Fruit fly (Drosophila melanogaster) ovary, adult (tissue): Measurements from ENCODE around the gene Ulp1.

ENCODE experiments used
- CG17801 ChIP-seq: fragments of 200-800 bp; optimal IDR thresholded peaks from 2 replicates; lab custom pipeline; 2019; ENCODE audit warnings: missing biosample characterization, mild to moderate bottlenecking, missing genetic modification characterization, moderate library complexity; ENCODE audit not compliant: partially characterized antibody

The Ulp1 gene

DNA sequence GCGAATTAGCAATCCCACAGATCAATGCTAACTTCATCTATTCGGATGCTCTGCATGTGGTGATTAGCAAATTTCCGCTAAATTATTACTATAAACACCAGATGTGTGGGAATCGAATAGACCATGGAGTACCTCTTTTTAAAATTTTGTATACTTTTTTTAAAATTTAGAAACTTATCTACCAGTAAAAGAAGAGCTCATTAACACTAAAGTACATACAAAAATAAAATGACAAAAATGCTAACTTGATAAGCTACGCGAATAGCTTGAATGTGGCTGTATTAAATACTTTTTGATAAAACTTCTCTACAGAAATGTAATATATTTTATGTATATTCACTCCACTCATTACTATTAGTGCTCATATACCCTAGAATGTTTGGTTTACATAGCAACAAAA is 33.9 kb downstream of the Ulp1 start:
- no peak for TF ChIP-seq CG17801 (GFP tag; lab: Kevin White, UChicago)

DNA sequence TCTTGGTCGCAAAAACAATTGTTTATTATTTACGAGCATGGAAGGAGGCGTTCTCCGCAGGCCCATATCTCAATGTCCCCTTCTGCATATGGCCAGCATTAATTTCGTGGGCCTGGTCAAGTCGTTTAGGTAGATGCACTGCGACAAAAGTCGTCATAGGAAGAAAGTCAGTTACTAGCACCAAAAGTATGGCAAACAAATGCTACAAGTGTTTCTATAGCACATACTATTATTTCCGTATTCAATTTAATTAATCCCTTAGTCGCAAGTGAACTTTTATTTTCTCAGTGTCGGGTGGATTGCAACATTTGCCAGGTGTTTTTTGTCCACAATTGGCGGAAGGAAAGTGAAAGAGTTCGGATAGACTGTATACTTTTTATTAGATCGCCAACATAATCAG is 35.0 kb downstream of the Ulp1 start:
- TF ChIP-seq CG17801 (GFP tag; lab: Kevin White, UChicago): no peak

DNA sequence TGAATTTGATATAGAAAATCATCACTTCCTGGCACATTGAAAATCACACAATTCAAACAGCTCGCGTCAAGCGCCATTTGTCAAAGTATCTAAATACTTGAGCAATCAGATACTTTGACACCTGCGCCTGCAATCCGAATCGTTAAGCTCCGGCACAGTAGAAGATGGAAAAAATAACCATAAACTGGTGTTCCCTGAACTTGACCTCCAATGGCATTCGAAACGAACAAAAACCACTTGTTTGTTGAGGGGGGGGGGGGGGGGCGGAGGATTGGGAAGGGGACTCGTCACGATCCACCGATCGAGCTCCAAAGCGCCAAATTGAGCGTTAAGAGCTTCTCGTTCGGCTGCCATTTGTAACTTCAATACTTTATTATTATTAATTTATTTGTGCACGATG is 36.1 kb downstream of the Ulp1 start:
- no peak for TF ChIP-seq CG17801 (GFP tag; lab: Kevin White, UChicago)

DNA sequence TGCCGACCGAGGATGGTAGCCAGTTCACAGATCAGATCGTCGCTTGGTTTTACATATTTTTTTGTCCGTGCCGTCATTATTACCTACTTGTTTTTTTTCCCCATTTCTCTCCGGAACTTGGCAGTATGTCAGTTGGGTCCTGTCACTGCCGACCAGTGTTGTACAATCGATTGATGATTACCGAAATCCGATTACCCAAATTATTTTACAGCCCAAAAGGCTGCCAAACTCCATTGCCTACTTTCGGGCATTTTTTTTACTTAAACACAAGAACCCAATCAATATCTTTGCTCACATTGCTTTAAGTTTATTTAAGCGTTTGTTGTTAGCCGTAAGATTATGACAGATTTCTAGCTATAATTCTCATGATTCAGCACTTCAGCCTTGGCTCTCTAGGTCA is 37.2 kb downstream of the Ulp1 start, which contains the start of gene Inx5:
TSS of gene Inx5 (minus strand) at position 93 of the 400 bp plus-strand sequence.
- TF ChIP-seq CG17801 (GFP tag; lab: Kevin White, UChicago): no peak

DNA sequence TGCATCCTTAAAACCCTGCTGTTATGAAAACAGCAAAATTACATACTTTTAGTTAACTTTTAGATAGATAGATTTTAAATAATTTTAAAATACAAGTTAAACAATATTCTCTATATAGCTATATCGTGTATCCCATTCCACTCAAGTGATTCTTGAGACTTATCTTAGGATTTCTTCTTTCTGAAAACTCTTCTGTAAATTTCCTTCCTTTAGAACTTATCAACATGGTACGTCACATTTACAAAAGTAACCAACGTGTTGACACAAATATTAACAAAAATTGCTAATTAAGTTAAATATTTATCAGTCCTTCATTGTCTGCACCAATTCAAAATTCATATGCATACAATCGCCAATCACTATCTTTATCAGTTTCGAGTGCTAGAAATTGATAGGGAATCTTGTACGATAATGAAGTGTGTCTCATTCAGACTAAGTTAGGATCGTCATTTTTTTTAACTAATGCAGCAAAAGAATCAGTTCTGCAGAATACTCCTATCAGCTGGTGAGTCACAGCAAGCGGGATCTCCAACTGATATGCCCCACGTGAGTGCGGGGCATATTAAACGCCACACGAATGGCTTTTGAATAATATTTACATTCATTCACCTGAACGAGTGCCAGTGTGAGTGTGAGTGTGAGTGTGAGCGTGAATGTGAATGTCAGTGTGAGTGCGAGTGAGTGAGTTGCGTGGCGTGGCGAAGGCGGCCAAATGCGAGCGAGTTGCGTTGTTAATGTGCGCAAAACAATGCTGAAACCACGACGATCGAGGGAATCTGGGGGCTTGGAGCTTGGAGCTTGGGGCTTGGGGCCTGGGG is 40.2 kb downstream of the Ulp1 start:
- TF ChIP-seq CG17801 (GFP tag; lab: Kevin White, UChicago): no peak

- no peak for TF ChIP-seq CG17801 (GFP tag; lab: Kevin White, UChicago)
Observed at dm6 chrX:19167032-19167568, 40.9 kb downstream of the Ulp1 start, which contains the start of gene RhoGAP18B. TSS of gene RhoGAP18B (minus strand) at chrX:19167082.

DNA sequence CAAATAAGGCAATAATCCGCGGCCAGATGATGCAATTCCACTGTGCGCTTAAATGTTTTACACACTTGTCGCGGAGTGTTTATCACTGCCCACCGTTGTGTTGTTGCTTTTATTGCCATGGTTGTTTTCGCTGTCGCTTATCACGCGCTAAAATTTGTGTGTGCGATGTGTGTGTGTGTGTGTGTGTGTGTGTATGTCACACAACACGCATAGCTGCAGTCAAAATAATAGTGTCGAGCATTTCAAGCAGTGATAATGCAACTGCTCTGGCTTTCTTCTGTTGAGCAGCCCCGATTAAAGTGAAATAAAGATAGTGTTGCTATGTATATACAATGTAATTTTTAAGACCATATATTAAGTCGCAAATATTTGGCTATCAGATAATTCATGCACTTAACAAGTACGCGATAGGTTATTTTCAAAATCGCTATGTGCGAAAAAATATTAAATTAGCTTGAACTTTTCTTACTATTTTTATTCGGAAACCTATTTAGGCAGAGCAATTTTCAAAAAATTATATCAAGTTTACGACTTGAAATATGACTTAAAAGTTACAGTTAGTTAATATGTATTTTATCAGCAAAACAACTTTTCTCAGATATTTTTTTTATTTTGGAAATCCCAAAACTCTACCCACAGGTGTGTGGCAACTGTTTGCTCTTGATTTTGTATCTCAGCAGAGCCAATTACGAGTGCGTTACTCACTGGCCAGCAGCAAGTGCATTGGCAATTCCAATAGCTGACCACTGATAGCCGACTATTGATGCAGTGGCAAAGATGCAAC is 41.6 kb downstream of the Ulp1 start:
- peak; percentile 16 for TF ChIP-seq CG17801 (GFP tag; lab: Kevin White, UChicago)

DNA sequence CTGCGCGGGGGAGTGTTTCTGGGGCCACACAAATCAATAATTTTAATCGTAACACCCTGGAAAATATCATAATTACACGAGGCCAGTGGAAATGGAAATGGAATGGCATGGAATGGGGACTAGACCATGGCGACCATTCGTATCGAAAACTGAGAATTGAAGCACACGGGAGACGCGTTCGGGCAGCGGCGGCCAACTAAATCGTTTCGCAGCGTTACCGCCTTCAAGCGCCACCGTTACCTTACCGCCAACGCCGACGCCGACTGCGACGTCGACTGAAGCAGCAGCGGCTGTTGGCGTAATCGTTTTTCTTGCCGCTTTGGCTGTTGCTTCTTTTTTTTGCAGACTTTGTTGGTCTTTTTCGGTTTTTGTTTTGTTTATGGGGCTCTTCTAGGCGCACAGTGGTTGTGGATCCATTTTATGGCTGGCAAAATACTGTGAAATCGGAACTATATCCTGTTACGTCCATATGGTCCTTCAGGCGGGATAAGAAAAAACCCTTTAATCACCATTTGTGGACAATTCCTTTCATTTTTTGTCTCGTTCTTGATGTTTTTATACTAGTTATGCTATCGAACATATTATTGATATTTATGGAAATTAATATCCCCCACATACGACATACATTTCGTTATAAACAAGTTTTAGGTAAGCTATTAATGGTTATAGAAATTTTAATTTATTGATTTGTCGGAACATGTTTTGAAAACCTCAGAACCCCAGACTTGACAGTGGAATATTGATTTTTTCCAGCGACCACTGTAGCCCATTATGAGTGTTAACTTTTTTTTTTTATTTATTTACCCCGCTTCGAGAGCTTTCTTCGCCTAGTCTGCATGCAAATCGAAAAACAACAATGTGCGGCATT is 42.6 kb downstream of the Ulp1 start:
- TF ChIP-seq CG17801 (GFP tag; lab: Kevin White, UChicago): peak; percentile 98

- TF ChIP-seq CG17801 (GFP tag; lab: Kevin White, UChicago): no peak
Observed at dm6 chrX:19164726-19165125, 43.3 kb downstream of the Ulp1 start.

dm6 chrX:19163446-19163845 is 44.5 kb downstream of the Ulp1 start:
- TF ChIP-seq CG17801 (GFP tag; lab: Kevin White, UChicago): no peak

DNA sequence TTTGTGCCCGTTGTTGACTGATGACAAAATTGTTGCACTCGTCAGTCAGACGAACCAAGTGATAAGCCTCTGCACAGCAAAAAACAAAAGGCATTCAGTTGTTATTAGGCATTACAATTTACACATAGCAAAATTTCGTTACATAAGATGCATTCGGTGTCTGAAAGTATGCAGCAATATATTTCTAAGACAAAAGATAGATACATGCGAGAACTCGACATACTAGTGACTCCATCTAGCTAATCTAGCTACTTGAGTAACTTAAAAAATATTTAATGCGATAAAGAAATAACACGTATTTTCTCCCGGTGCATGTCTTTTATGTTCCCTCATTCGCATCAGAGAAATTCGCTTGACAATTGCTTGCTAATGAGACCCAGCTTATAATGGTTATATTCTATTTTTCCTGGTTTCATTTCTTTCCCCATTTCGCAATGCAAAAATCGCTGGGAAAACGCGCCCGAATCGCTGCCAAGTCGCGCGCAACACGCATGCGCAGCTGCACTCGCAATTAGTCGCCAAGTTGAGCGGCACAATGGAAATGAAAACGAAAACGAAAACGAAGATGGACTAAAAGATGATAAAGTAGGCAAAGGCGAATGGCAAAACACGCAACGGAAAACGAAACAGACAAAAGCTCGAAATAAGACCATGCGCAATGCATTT is 45.6 kb downstream of the Ulp1 start:
- TF ChIP-seq CG17801 (GFP tag; lab: Kevin White, UChicago): no peak

DNA sequence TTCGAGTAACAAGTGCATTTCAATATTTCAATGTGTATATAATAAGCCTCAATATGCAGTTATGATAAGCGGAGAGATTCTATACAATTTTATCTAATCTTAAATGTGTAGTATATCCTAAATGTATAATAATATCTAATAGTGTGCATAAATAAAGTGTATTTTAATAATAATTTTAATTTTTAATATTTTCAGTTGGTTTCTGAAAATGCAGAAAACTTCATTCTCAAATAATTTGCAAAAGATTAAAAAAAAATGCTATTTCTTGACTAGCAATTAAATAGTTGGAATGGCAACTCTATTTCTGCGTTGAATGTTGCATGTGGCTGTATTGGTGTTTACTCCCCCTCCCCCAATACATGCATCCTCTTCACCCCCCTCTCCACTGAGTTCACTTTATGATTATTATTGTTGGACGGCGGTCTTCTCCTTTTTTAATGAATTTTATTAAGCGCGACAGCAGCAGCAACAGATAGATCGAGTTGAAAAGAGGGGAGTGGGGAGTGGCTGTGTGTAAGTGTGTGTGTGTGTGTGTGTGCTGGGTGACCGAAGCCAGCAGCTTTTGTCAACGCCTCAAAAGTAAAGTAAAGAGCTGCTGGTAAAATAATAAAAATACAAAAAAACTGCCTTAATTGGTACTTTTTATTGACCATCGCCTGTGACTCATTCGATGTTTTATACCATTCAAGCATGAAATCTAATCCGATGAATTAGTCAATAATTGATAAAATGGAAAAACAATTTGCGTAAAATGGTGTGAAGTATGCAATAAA is 47.2 kb downstream of the Ulp1 start:
- no peak for TF ChIP-seq CG17801 (GFP tag; lab: Kevin White, UChicago)

DNA sequence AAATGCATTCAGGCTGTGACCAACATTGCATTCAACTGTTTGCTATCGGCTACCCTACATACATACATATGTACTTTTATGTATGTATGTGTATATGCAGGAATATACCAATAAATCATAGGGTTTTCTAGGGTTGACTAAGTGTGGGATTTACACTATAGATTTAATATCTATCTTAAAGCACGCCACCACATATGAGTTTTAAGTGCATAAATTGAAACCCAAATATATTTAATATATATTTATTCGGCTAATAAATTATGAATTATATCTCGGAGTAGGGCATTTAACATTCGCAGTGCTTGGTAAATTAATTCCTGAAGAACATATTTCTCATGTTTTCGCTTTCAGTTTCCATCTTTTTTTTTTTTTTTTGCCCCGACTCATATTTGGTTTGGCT is 48.0 kb downstream of the Ulp1 start:
- TF ChIP-seq CG17801 (GFP tag; lab: Kevin White, UChicago): no peak
